Fruit fly (Drosophila melanogaster) whole organism, embryonic: Measurements from ENCODE around the gene CG31176.

ENCODE experiments used
- Bgb ChIP-seq: fragments of 200-800 bp; sonication (Bioruptor generic); IDR thresholded peaks from 2 replicates; pipeline ENCODE4 v1.3.6; 2022; ENCODE audit warnings: missing biosample characterization, missing genetic modification characterization; ENCODE audit not compliant: partially characterized antibody
- CG10147 ChIP-seq: fragments of 200-800 bp; sonication (Bioruptor generic); optimal IDR thresholded peaks from 2 replicates; lab custom pipeline; 2019; ENCODE audit warnings: missing biosample characterization, mild to moderate bottlenecking, missing genetic modification characterization, moderate library complexity
- CG10267 ChIP-seq: fragments of 200-800 bp; sonication (Bioruptor generic); optimal IDR thresholded peaks from 2 replicates; lab custom pipeline; 2018; ENCODE audit warnings: missing biosample characterization, mild to moderate bottlenecking, missing genetic modification characterization, moderate library complexity
- CG10979 ChIP-seq: fragments of 200-800 bp; sonication (Bioruptor generic); optimal IDR thresholded peaks from 2 replicates; lab custom pipeline; 2018; ENCODE audit warnings: missing biosample characterization, mild to moderate bottlenecking, missing genetic modification characterization, moderate library complexity
- CG11093 ChIP-seq: fragments of 200-800 bp; sonication (Bioruptor generic); IDR thresholded peaks from 3 replicates; pipeline ENCODE4 v1.3.6; 2022; ENCODE audit warnings: missing biosample characterization, missing genetic modification characterization
- CG11723 ChIP-seq: fragments of 200-800 bp; sonication (Bioruptor generic); optimal IDR thresholded peaks from 2 replicates; lab custom pipeline; 2017; ENCODE audit warnings: missing biosample characterization, mild to moderate bottlenecking, missing genetic modification characterization
- CG12391 ChIP-seq: fragments of 200-800 bp; sonication (Bioruptor generic); optimal IDR thresholded peaks from 3 replicates; lab custom pipeline; 2018; ENCODE audit warnings: missing biosample characterization, mild to moderate bottlenecking, missing genetic modification characterization, moderate library complexity
- CG13624 ChIP-seq: fragments of 200-800 bp; sonication (Bioruptor generic); optimal IDR thresholded peaks from 2 replicates; lab custom pipeline; 2016; ENCODE audit warnings: missing biosample characterization, missing genetic modification characterization
- CG14710 ChIP-seq: fragments of 200-800 bp; sonication (Bioruptor generic); optimal IDR thresholded peaks from 3 replicates; lab custom pipeline; 2019; ENCODE audit warnings: missing biosample characterization, mild to moderate bottlenecking, missing genetic modification characterization, moderate library complexity
- CG14965 ChIP-seq: fragments of 200-800 bp; sonication (Bioruptor generic); optimal IDR thresholded peaks from 2 replicates; lab custom pipeline; 2016; ENCODE audit warnings: missing biosample characterization, missing genetic modification characterization, borderline replicate concordance
- CG1602 ChIP-seq: fragments of 200-800 bp; sonication (Bioruptor generic); optimal IDR thresholded peaks from 3 replicates; lab custom pipeline; 2016; ENCODE audit warnings: missing biosample characterization, missing genetic modification characterization
- CG2678 ChIP-seq: fragments of 200-800 bp; sonication (Bioruptor generic); optimal IDR thresholded peaks from 3 replicates; lab custom pipeline; 2019; ENCODE audit warnings: missing biosample characterization, mild to moderate bottlenecking, missing genetic modification characterization, moderate library complexity
- CG2875 ChIP-seq: fragments of 200-800 bp; sonication (Bioruptor generic); optimal IDR thresholded peaks from 2 replicates; lab custom pipeline; 2017; ENCODE audit warnings: missing biosample characterization, mild to moderate bottlenecking, missing genetic modification characterization, missing genetic modification reagents
- CG30020 ChIP-seq: fragments of 200-800 bp; optimal IDR thresholded peaks from 2 replicates; lab custom pipeline; 2019; ENCODE audit warnings: missing biosample characterization, mild to moderate bottlenecking, missing genetic modification characterization, moderate library complexity
- CG31365 ChIP-seq: fragments of 200-800 bp; sonication (Bioruptor generic); optimal IDR thresholded peaks from 2 replicates; lab custom pipeline; 2018; ENCODE audit warnings: missing biosample characterization, mild to moderate bottlenecking, missing genetic modification characterization
- CG3847 ChIP-seq: fragments of 200-800 bp; sonication (Bioruptor generic); IDR thresholded peaks from 2 replicates; pipeline ENCODE4 v1.3.6; 2022; ENCODE audit warnings: missing biosample characterization, missing genetic modification characterization
- CG4820 ChIP-seq: fragments of 200-800 bp; sonication (Bioruptor generic); optimal IDR thresholded peaks from 3 replicates; lab custom pipeline; 2016; ENCODE audit warnings: missing biosample characterization, missing genetic modification characterization
- CG6813 ChIP-seq: fragments of 200-800 bp; sonication (Bioruptor generic); optimal IDR thresholded peaks from 2 replicates; lab custom pipeline; 2017; ENCODE audit warnings: missing biosample characterization, missing genetic modification characterization, mild to moderate bottlenecking, moderate library complexity, missing genetic modification reagents
- CG7963 ChIP-seq: fragments of 200-800 bp; sonication (Bioruptor generic); IDR thresholded peaks from 3 replicates; pipeline ENCODE4 v1.3.6; 2022; ENCODE audit warnings: missing biosample characterization, missing genetic modification characterization; ENCODE audit not compliant: partially characterized antibody
- CG8359 ChIP-seq: fragments of 200-800 bp; sonication (Bioruptor generic); optimal IDR thresholded peaks from 2 replicates; lab custom pipeline; 2017; ENCODE audit warnings: missing biosample characterization, mild to moderate bottlenecking, missing genetic modification characterization, borderline replicate concordance
- CG8388 ChIP-seq: fragments of 200-800 bp; sonication (Bioruptor generic); optimal IDR thresholded peaks from 2 replicates; lab custom pipeline; 2019; ENCODE audit warnings: missing biosample characterization, mild to moderate bottlenecking, missing genetic modification characterization, moderate library complexity
- Chrac-16 ChIP-seq: fragments of 200-800 bp; sonication (Bioruptor generic); optimal IDR thresholded peaks from 3 replicates; lab custom pipeline; 2016; ENCODE audit warnings: missing biosample characterization, missing genetic modification characterization
- D19B ChIP-seq: fragments of 200-800 bp; sonication (Bioruptor generic); optimal IDR thresholded peaks from 2 replicates; lab custom pipeline; 2017; ENCODE audit warnings: missing biosample characterization, mild to moderate bottlenecking, missing genetic modification characterization
- E2f1 ChIP-seq: fragments of 200-800 bp; sonication (Bioruptor generic); IDR thresholded peaks from 2 replicates; pipeline ENCODE4 v1.3.6; 2022; ENCODE audit warnings: missing biosample characterization, missing genetic modification characterization
- Eip74EF ChIP-seq, 2 experiments: fragments of 200-800 bp in 1 of 2; fragments of >200 bp in 1 of 2; sonication (Bioruptor generic) in 1 of 2; optimal IDR thresholded peaks; 2 replicates each; lab custom pipeline; 2017 to 2019; ENCODE audit warnings: missing biosample characterization in 2 of 2, missing genetic modification characterization in 2 of 2, mild to moderate bottlenecking in 1 of 2, moderate library complexity in 1 of 2
- H15 ChIP-seq: fragments of 200-800 bp; sonication (Bioruptor generic); IDR thresholded peaks from 3 replicates; pipeline ENCODE4 v1.3.6; 2022; ENCODE audit warnings: missing biosample characterization, missing genetic modification characterization
- HLHmδ ChIP-seq: fragments of 200-800 bp; sonication (Bioruptor generic); optimal IDR thresholded peaks from 2 replicates; lab custom pipeline; 2018; ENCODE audit warnings: missing biosample characterization, mild to moderate bottlenecking, missing genetic modification characterization, moderate library complexity
- Hmr ChIP-seq: fragments of 200-800 bp; sonication (Bioruptor generic); optimal IDR thresholded peaks from 3 replicates; lab custom pipeline; 2017; ENCODE audit warnings: mild to moderate bottlenecking, missing biosample characterization, missing genetic modification reagents, missing genetic modification characterization
- MESR4 ChIP-seq: fragments of 200-800 bp; sonication (Bioruptor generic); optimal IDR thresholded peaks from 2 replicates; lab custom pipeline; 2018; ENCODE audit warnings: missing biosample characterization, mild to moderate bottlenecking, missing genetic modification characterization, moderate library complexity
- NfI ChIP-seq: fragments of 200-800 bp; sonication (Bioruptor generic); optimal IDR thresholded peaks from 3 replicates; lab custom pipeline; 2018; ENCODE audit warnings: missing biosample characterization, mild to moderate bottlenecking, missing genetic modification characterization, moderate library complexity
- Rfx ChIP-seq: fragments of 200-800 bp; sonication (Bioruptor generic); IDR thresholded peaks from 2 replicates; pipeline ENCODE4 v1.3.6; 2022; ENCODE audit warnings: missing biosample characterization, missing genetic modification characterization
- Scr ChIP-seq: fragments of 200-800 bp; sonication (Bioruptor generic); IDR thresholded peaks from 2 replicates; pipeline ENCODE4 v1.3.6; 2022; ENCODE audit warnings: missing biosample characterization, missing genetic modification characterization; ENCODE audit not compliant: partially characterized antibody
- cg ChIP-seq: fragments of 200-800 bp; sonication (Bioruptor generic); optimal IDR thresholded peaks from 3 replicates; lab custom pipeline; 2019; ENCODE audit warnings: missing biosample characterization, mild to moderate bottlenecking, missing genetic modification characterization, moderate library complexity
- disco-r ChIP-seq: fragments of 200-800 bp; sonication (Bioruptor generic); optimal IDR thresholded peaks from 2 replicates; lab custom pipeline; 2016; ENCODE audit warnings: missing biosample characterization, missing genetic modification characterization
- fd64A ChIP-seq: fragments of 200-800 bp; sonication (Bioruptor generic); optimal IDR thresholded peaks from 3 replicates; lab custom pipeline; 2018; ENCODE audit warnings: missing biosample characterization, mild to moderate bottlenecking, missing genetic modification characterization
- lbe ChIP-seq: fragments of 200-800 bp; sonication (Bioruptor generic); optimal IDR thresholded peaks from 2 replicates; lab custom pipeline; 2016; ENCODE audit warnings: missing biosample characterization, mild to moderate bottlenecking, missing genetic modification characterization
- lola ChIP-seq, 3 experiments: fragments of >200 bp in 2 of 3; fragments of 200-800 bp in 1 of 3; sonication (Bioruptor generic) in 1 of 3; optimal IDR thresholded peaks; 2 replicates each; lab custom pipeline; 2017 to 2019; ENCODE audit warnings: missing biosample characterization in 3 of 3, missing genetic modification characterization in 3 of 3, mild to moderate bottlenecking in 1 of 3, moderate library complexity in 1 of 3
- mam ChIP-seq: fragments of 200-800 bp; sonication (Bioruptor generic); optimal IDR thresholded peaks from 3 replicates; lab custom pipeline; 2016; ENCODE audit warnings: missing biosample characterization, missing genetic modification characterization
- nerfin-1 ChIP-seq: fragments of 200-800 bp; sonication (Bioruptor generic); optimal IDR thresholded peaks from 3 replicates; lab custom pipeline; 2019; ENCODE audit warnings: missing biosample characterization, mild to moderate bottlenecking, missing genetic modification characterization, moderate library complexity
- phol ChIP-seq: fragments of 200-800 bp; sonication (Bioruptor generic); optimal IDR thresholded peaks from 3 replicates; lab custom pipeline; 2018; ENCODE audit warnings: missing biosample characterization, mild to moderate bottlenecking, missing genetic modification characterization, moderate library complexity
- sc ChIP-seq, 3 experiments: fragments of >200 bp in 2 of 3; fragments of 200-800 bp in 1 of 3; sonication (Bioruptor generic) in 1 of 3; optimal IDR thresholded peaks; 2 replicates in 2 of 3; 3 replicates in 1 of 3; lab custom pipeline; 2017; ENCODE audit warnings: mild to moderate bottlenecking in 1 of 3, missing biosample characterization in 1 of 3, missing genetic modification characterization in 1 of 3, missing genetic modification reagents in 1 of 3
- slp2 ChIP-seq: fragments of 200-800 bp; sonication (Bioruptor generic); optimal IDR thresholded peaks from 2 replicates; lab custom pipeline; 2016; ENCODE audit warnings: missing biosample characterization, missing genetic modification characterization
- trh ChIP-seq: fragments of 200-800 bp; sonication (Bioruptor generic); optimal IDR thresholded peaks from 2 replicates; lab custom pipeline; 2016; ENCODE audit warnings: missing biosample characterization, missing genetic modification characterization
- vvl ChIP-seq: fragments of 200-800 bp; sonication (Bioruptor generic); IDR thresholded peaks from 2 replicates; pipeline ENCODE4 v1.3.6; 2022; ENCODE audit warnings: missing biosample characterization, missing genetic modification characterization
- yki ChIP-seq: fragments of >200 bp; optimal IDR thresholded peaks from 3 replicates; lab custom pipeline; 2018
- zen2 ChIP-seq: fragments of 200-800 bp; sonication (Bioruptor generic); IDR thresholded peaks from 3 replicates; pipeline ENCODE4 v1.3.6; 2022; ENCODE audit warnings: missing biosample characterization, missing genetic modification characterization; ENCODE audit not compliant: partially characterized antibody

Gene CG31176

dm6 chr3R:21632930-21633780, 86.3 kb downstream of the CG31176 start (continued):
- TF ChIP-seq phol (tag; lab: Kevin White, UChicago) = peak; percentile 72
- no peak for TF ChIP-seq zen2 (GFP tag; lab: Robert Waterston, UW)
- no peak for TF ChIP-seq Bgb (GFP tag; lab: Robert Waterston, UW)
- TF ChIP-seq Chrac-16 (GFP tag; lab: Kevin White, UChicago) = peak; percentile 16
- peak; percentile 26 for TF ChIP-seq Hmr (GFP tag; lab: Kevin White, UChicago)
- peak; percentile 11 for TF ChIP-seq cg (GFP tag; lab: Kevin White, UChicago)
- TF ChIP-seq CG4820 (GFP tag; lab: Kevin White, UChicago) = peak; percentile 13
- no peak for TF ChIP-seq disco-r (GFP tag; lab: Kevin White, UChicago)
- no peak for TF ChIP-seq mam
- no peak for TF ChIP-seq CG14965 (GFP tag; lab: Kevin White, UChicago)
- TF ChIP-seq CG13624 (GFP tag; lab: Kevin White, UChicago) = no peak
- TF ChIP-seq CG10147 (GFP tag; lab: Kevin White, UChicago) = peak; percentile 40
- no peak for TF ChIP-seq nerfin-1 (tag; lab: Kevin White, UChicago)
- TF ChIP-seq lola (GFP tag; optimal IDR thresholded peaks at IDR 0.05; lab: Kevin White, UChicago) = peak in 1 of 3 experiments; percentile 79
- TF ChIP-seq HLHmδ (GFP tag; lab: Kevin White, UChicago) = peak; percentile 67
- TF ChIP-seq H15 = no peak
- TF ChIP-seq CG8388 = peak; percentile 56
- TF ChIP-seq sc (optimal IDR thresholded peaks at IDR 0.05; lab: Kevin White, UChicago) = no peak
- TF ChIP-seq sc (GFP tag; optimal IDR thresholded peaks at IDR 0.05; lab: Kevin White, UChicago) = no peak
- peak; percentile 47 for TF ChIP-seq CG10267 (tag; lab: Kevin White, UChicago)
- no peak for TF ChIP-seq slp2 (GFP tag; lab: Kevin White, UChicago)
- peak; percentile 10 for TF ChIP-seq CG6813 (GFP tag; lab: Kevin White, UChicago)
- TF ChIP-seq CG2875 (GFP tag; lab: Kevin White, UChicago) = peak; percentile 14
- 0 out of 3 replicates have a peak, but pooled peaks have one; percentile 29 for TF ChIP-seq CG11093 (GFP tag; lab: Robert Waterston, UW)
- TF ChIP-seq CG2678 = peak; percentile 66
- TF ChIP-seq yki (lab: Kevin White, UChicago) = peak; percentile 78
- no peak for TF ChIP-seq MESR4
- peak; percentile 28 for TF ChIP-seq CG30020 (tag; lab: Kevin White, UChicago)
- TF ChIP-seq CG12391 = peak; percentile 79
- no peak for TF ChIP-seq D19B (GFP tag; lab: Kevin White, UChicago)
- peak; percentile 65 for TF ChIP-seq CG10979 (tag; lab: Kevin White, UChicago)
- TF ChIP-seq Rfx = no peak
- TF ChIP-seq lbe = peak; percentile 68
- peak; percentile 54 for TF ChIP-seq CG11723 (GFP tag; lab: Kevin White, UChicago)
- TF ChIP-seq CG8359 = no peak
- TF ChIP-seq CG1602 = peak; percentile 17
- TF ChIP-seq CG14710 (tag; lab: Kevin White, UChicago) = peak; percentile 69
- TF ChIP-seq trh (GFP tag; lab: Kevin White, UChicago) = no peak
- TF ChIP-seq vvl (GFP tag; lab: Robert Waterston, UW) = no peak
- no peak for TF ChIP-seq E2f1
- peak; percentile 29 for TF ChIP-seq NfI
- no peak for TF ChIP-seq CG3847 (GFP tag; lab: Robert Waterston, UW)
- TF ChIP-seq CG31365 (tag; lab: Kevin White, UChicago) = peak; percentile 41
- no peak for TF ChIP-seq Scr
- no peak for TF ChIP-seq fd64A
- TF ChIP-seq CG7963 (GFP tag; lab: Robert Waterston, UW) = no peak
- TF ChIP-seq Eip74EF (GFP tag; optimal IDR thresholded peaks at IDR 0.05; lab: Kevin White, UChicago) = peak in 1 of 2 experiments; percentile 36
